Worm (Caenorhabditis elegans) whole organism, L1 larva: Measurements from ENCODE around the gene slc-17.4.

Experiments
- aha-1 ChIP-seq: fragments of 150-350 bp; optimal IDR thresholded peaks from 2 replicates; lab custom pipeline; 2014; ENCODE audit warnings: missing biosample characterization, missing genetic modification characterization
- jun-1 ChIP-seq: fragments of 150-350 bp; optimal IDR thresholded peaks from 2 replicates; lab custom pipeline; 2014; ENCODE audit warnings: missing biosample characterization, missing genetic modification reagents, missing genetic modification characterization
- nhr-12 ChIP-seq: sonication (generic microtip); optimal IDR thresholded peaks from 2 replicates; lab custom pipeline; 2017; ENCODE audit warnings: missing biosample characterization, missing genetic modification characterization
- swsn-7 ChIP-seq: sonication (generic microtip); optimal IDR thresholded peaks from 2 replicates; lab custom pipeline; 2016; ENCODE audit warnings: missing genetic modification characterization, missing compliant biosample characterization
- unc-62 ChIP-seq: fragments of 150-350 bp; optimal IDR thresholded peaks from 2 replicates; lab custom pipeline; 2014; ENCODE audit warnings: missing biosample characterization, missing genetic modification reagents, missing genetic modification characterization
- ztf-11 ChIP-seq, 2 experiments: sonication (generic microtip); optimal IDR thresholded peaks; 2 replicates each; lab custom pipeline; 2016 to 2017; ENCODE audit warnings: missing genetic modification characterization in 2 of 2, missing biosample characterization in 1 of 2, missing compliant biosample characterization in 1 of 2

DNA sequence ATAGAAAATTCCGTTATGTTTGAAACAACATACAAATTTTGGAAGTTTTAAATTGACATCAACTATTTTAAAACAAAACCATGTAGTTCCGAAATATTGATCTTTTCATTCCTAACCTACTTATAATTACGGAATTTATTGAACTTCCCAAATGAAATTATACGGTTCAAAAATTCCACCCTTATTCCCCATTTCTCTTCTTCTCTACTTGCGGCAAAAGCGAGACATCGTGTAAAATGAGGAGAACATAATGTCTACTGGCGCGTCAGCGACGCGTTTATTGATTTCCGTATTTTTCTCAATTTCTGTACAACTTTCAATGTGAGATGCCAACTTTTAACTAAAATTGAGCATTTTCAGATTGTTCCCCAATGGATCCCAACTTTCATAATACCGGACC, 37.3 kb upstream of the slc-17.4 start, which contains the start of gene ceh-88:
- TF ChIP-seq ztf-11 (tag; optimal IDR thresholded peaks at IDR 0.05; lab: Kevin White, UChicago) (no peak), aha-1 (tag; lab: Kevin White, UChicago) (no peak), swsn-7 (tag; lab: Kevin White, UChicago) (no peak), unc-62 (GFP tag; lab: Kevin White, UChicago) (no peak), jun-1 (tag; lab: Kevin White, UChicago) (no peak), nhr-12 (tag; lab: Kevin White, UChicago) (no peak)
